Fruit fly (Drosophila melanogaster): ENCODE data around the gene CG13599.

DNA sequence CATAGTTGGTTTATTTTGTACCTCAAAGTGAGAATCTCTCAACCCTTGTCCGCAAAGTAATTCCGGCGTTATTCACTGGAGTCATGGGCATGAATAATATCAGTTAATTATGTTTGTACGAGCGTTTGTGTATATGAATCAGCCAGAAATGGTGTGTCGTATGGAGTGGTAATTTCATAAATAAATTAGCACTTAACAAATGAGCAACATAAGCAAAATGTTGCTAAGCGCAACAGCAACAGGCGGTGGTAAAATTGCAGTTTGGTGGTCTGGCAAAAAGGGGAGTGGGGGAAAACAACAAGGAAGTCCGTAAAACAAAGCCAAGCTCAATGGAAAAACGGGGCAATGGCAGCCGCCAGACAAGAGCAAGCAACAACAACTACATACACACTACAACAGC is 45.8 kb upstream of the CG13599 start:
- no peak for TF ChIP-seq CTCF (optimal IDR thresholded peaks at IDR 0.05)
- no peak for TF ChIP-seq CG8478 (optimal IDR thresholded peaks at IDR 0.05)
